Worm (Caenorhabditis elegans): Measurements from ENCODE around the gene Y49A3A.3.

Gene Y49A3A.3

ce11 chrV:14347234-14347826 is 6.9 kb upstream of the Y49A3A.3 start, which contains the start of gene cept-2 (continued):
- TF ChIP-seq php-3 (GFP tag; IDR thresholded peaks at IDR 0.05) (peak; percentile 53; the same call in 1 of the 2 replicates), daf-19 (GFP tag; conservative IDR thresholded peaks at IDR 0.05) (peak; percentile 71; the same call in 1 of the 2 replicates), set-16 (GFP tag; IDR thresholded peaks at IDR 0.05) (no peak), pha-4 (GFP tag; IDR thresholded peaks at IDR 0.05) (no peak; the same call in 1 of the 2 replicates), pha-4 (tag; optimal IDR thresholded peaks at IDR 0.05) (no peak)

- no peak for TF ChIP-seq gei-8 (GFP tag; optimal IDR thresholded peaks at IDR 0.05)
- peak; percentile 6 for TF ChIP-seq dve-1 (tag; optimal IDR thresholded peaks at IDR 0.05; ENCODE audit: insufficient read depth)
- TF ChIP-seq nhr-77 (tag; optimal IDR thresholded peaks at IDR 0.05): no peak
- no peak for TF ChIP-seq daf-12 (tag; optimal IDR thresholded peaks at IDR 0.05)
- TF ChIP-seq F37D6.2 (tag; optimal IDR thresholded peaks at IDR 0.05): no peak
- no peak for TF ChIP-seq Y105C5A.15 (GFP tag; IDR thresholded peaks at IDR 0.05)
- no peak for TF ChIP-seq daf-16 (GFP tag; optimal IDR thresholded peaks at IDR 0.05)
- peak; percentile 40 for TF ChIP-seq daf-16 (tag; optimal IDR thresholded peaks at IDR 0.05)
- TF ChIP-seq saeg-2 (GFP tag; IDR thresholded peaks at IDR 0.05): no peak
- TF ChIP-seq lin-38 (GFP tag; IDR thresholded peaks at IDR 0.05): no peak; the same call in 1 of the 2 replicates
- TF ChIP-seq dmd-8 (GFP tag; IDR thresholded peaks at IDR 0.05): no peak
- TF ChIP-seq skn-1 (tag; optimal IDR thresholded peaks at IDR 0.05): no peak
- TF ChIP-seq ceh-20 (GFP tag; IDR thresholded peaks at IDR 0.05): no peak
- TF ChIP-seq lin-29 (GFP tag; IDR thresholded peaks at IDR 0.05): no peak
- no peak for TF ChIP-seq T20F7.1 (GFP tag; optimal IDR thresholded peaks at IDR 0.05)
- TF ChIP-seq lin-1 (GFP tag; IDR thresholded peaks at IDR 0.05): no peak
- peak; percentile 26 for TF ChIP-seq lin-13 (GFP tag; optimal IDR thresholded peaks at IDR 0.05)
- TF ChIP-seq nhr-102 (tag; optimal IDR thresholded peaks at IDR 0.05): no peak
- TF ChIP-seq ces-1 (GFP tag; optimal IDR thresholded peaks at IDR 0.05): no peak
- TF ChIP-seq nhr-48 (tag; optimal IDR thresholded peaks at IDR 0.05): no peak
- no peak for TF ChIP-seq nhr-41 (GFP tag; IDR thresholded peaks at IDR 0.05)
- TF ChIP-seq nhr-28 (tag; optimal IDR thresholded peaks at IDR 0.05): peak; percentile 24
- no peak for TF ChIP-seq ceh-32 (tag; optimal IDR thresholded peaks at IDR 0.05; ENCODE audit: poor library complexity)
- TF ChIP-seq hif-1 (tag; optimal IDR thresholded peaks at IDR 0.05): no peak
- TF ChIP-seq egl-43 (GFP tag; IDR thresholded peaks at IDR 0.05): no peak
- no peak for TF ChIP-seq lim-7 (GFP tag; IDR thresholded peaks at IDR 0.05)
- no peak for TF ChIP-seq pqm-1 (tag; optimal IDR thresholded peaks at IDR 0.05)
- no peak for TF ChIP-seq php-3 (GFP tag; IDR thresholded peaks at IDR 0.05)
- no peak for TF ChIP-seq hlh-30 (tag; optimal IDR thresholded peaks at IDR 0.05; ENCODE audit: insufficient read depth)
- TF ChIP-seq mes-2 (tag; optimal IDR thresholded peaks at IDR 0.05; ENCODE audit: poor library complexity, severe bottlenecking): peak; percentile 9
These were observed 3.7 kb upstream of the Y49A3A.3 start for ce11 chrV:14350498-14350897.

- no peak for TF ChIP-seq F49E8.2 (tag; optimal IDR thresholded peaks at IDR 0.05; ENCODE audit: borderline replicate concordance)
- TF ChIP-seq hlh-11 (tag; optimal IDR thresholded peaks at IDR 0.05): peak; percentile 90
- peak; percentile 93 for TF ChIP-seq mep-1 (tag; optimal IDR thresholded peaks at IDR 0.05)
- no peak for TF ChIP-seq zip-11 (GFP tag; IDR thresholded peaks at IDR 0.05)
- no peak for TF ChIP-seq unc-39 (tag; optimal IDR thresholded peaks at IDR 0.05)
- no peak for TF ChIP-seq cey-2 (tag; optimal IDR thresholded peaks at IDR 0.05; ENCODE audit: borderline replicate concordance, insufficient read depth)
- peak; percentile 80 for TF ChIP-seq tra-1 (GFP tag; IDR thresholded peaks at IDR 0.05)
- TF ChIP-seq daf-12 (tag; optimal IDR thresholded peaks at IDR 0.05): no peak
- peak; percentile 20 for TF ChIP-seq aly-2 (tag; optimal IDR thresholded peaks at IDR 0.05)
- peak; percentile 88 for TF ChIP-seq nhr-28 (tag; optimal IDR thresholded peaks at IDR 0.05)
- peak; percentile 84 for TF ChIP-seq nhr-11 (tag; optimal IDR thresholded peaks at IDR 0.05)
- TF ChIP-seq lin-1 (GFP tag; IDR thresholded peaks at IDR 0.05): peak; percentile 72; the same call in 1 of the 2 replicates
- no peak for TF ChIP-seq saeg-2 (GFP tag; IDR thresholded peaks at IDR 0.05)
- no peak for TF ChIP-seq tag-97 (GFP tag; IDR thresholded peaks at IDR 0.05)
- TF ChIP-seq zip-2 (tag; optimal IDR thresholded peaks at IDR 0.05): no peak
- TF ChIP-seq nhr-42 (GFP tag; IDR thresholded peaks at IDR 0.05): 0 out of 2 replicates have a peak, but pooled peaks have one; percentile 51
- TF ChIP-seq nhr-111 (GFP tag; optimal IDR thresholded peaks at IDR 0.05): no peak
- 0 out of 2 replicates have a peak, but pooled peaks have one; percentile 5 for TF ChIP-seq arid-1 (GFP tag; conservative IDR thresholded peaks at IDR 0.05)
- TF ChIP-seq F44E2.7 (GFP tag; IDR thresholded peaks at IDR 0.05): 0 out of 2 replicates have a peak, but pooled peaks have one; percentile 31
These were observed 3.3 kb upstream of the Y49A3A.3 start for ce11 chrV:14350949-14351348.

Data from whole organism, L4 larva.